Worm (Caenorhabditis elegans) whole organism, early embryonic: ENCODE measurements around the gene srz-24.

Experiments
- B0310.2 ChIP-seq: sonication (generic microtip); optimal IDR thresholded peaks from 2 replicates; lab custom pipeline; 2016; ENCODE audit warnings: mild to moderate bottlenecking, missing genetic modification characterization, missing compliant biosample characterization
- F13C5.2 ChIP-seq: sonication (generic microtip); optimal IDR thresholded peaks from 2 replicates; lab custom pipeline; 2017; ENCODE audit warnings: mild to moderate bottlenecking, missing genetic modification characterization, inconsistent platforms, missing compliant biosample characterization
- aly-1 ChIP-seq: sonication (generic microtip); optimal IDR thresholded peaks from 2 replicates; lab custom pipeline; 2016; ENCODE audit warnings: missing genetic modification characterization, missing compliant biosample characterization
- ama-1 ChIP-seq: fragments of 150-350 bp; optimal IDR thresholded peaks from 2 replicates; lab custom pipeline; 2014
- ceh-13 ChIP-seq: fragments of 200-800 bp; sonication (Bioruptor generic); optimal IDR thresholded peaks from 2 replicates; lab custom pipeline; 2018; ENCODE audit warnings: mild to moderate bottlenecking, missing genetic modification characterization, missing compliant biosample characterization
- ceh-36 ChIP-seq: sonication (generic microtip); optimal IDR thresholded peaks from 2 replicates; lab custom pipeline; 2016; ENCODE audit warnings: missing genetic modification characterization, inconsistent platforms, missing compliant biosample characterization
- ets-7 ChIP-seq: sonication (generic microtip); optimal IDR thresholded peaks from 2 replicates; lab custom pipeline; 2016; ENCODE audit warnings: missing genotype, missing genetic modification characterization, missing compliant biosample characterization
- flt-1 ChIP-seq: fragments of 200-800 bp; sonication (Bioruptor generic); IDR thresholded peaks from 2 replicates; pipeline ENCODE4 v1.3.6; 2022; ENCODE audit warnings: missing genetic modification characterization, missing compliant biosample characterization
- hmbx-1 ChIP-seq: sonication (generic microtip); optimal IDR thresholded peaks from 2 replicates; lab custom pipeline; 2016; ENCODE audit warnings: mild to moderate bottlenecking, missing genetic modification characterization, missing compliant biosample characterization
- hmg-4 ChIP-seq: fragments of 200-800 bp; sonication (Bioruptor generic); optimal IDR thresholded peaks from 2 replicates; lab custom pipeline; 2018; ENCODE audit warnings: mild to moderate bottlenecking, missing genetic modification characterization, missing compliant biosample characterization
- hnd-1 ChIP-seq: sonication (generic microtip); optimal IDR thresholded peaks from 2 replicates; lab custom pipeline; 2016; ENCODE audit warnings: missing genetic modification characterization, missing compliant biosample characterization
- pes-1 ChIP-seq: fragments of 200-800 bp; sonication (Bioruptor generic); IDR thresholded peaks from 2 replicates; pipeline ENCODE4 v1.3.6; 2022; ENCODE audit warnings: missing genetic modification reagents, missing genetic modification characterization, missing compliant biosample characterization
- scrt-1 ChIP-seq: fragments of 200-800 bp; sonication (Bioruptor generic); IDR thresholded peaks from 2 replicates; pipeline ENCODE4 v1.3.6; 2022; ENCODE audit warnings: missing genetic modification characterization, missing compliant biosample characterization
- sea-1 ChIP-seq: fragments of 200-800 bp; sonication (Bioruptor generic); conservative IDR thresholded peaks from 2 replicates; pipeline ENCODE4 v1.3.6; 2022; ENCODE audit warnings: missing genetic modification characterization, missing compliant biosample characterization
- tbx-11 ChIP-seq: fragments of 200-800 bp; sonication (Bioruptor generic); IDR thresholded peaks from 2 replicates; pipeline ENCODE4 v1.3.6; 2022; ENCODE audit warnings: missing genetic modification characterization, missing compliant biosample characterization
- tbx-37 ChIP-seq: fragments of 200-800 bp; sonication (Bioruptor generic); conservative IDR thresholded peaks from 2 replicates; pipeline ENCODE4 v1.3.6; 2022; ENCODE audit warnings: missing genetic modification reagents, missing genetic modification characterization, missing compliant biosample characterization
- tra-4 ChIP-seq: sonication (generic microtip); optimal IDR thresholded peaks from 2 replicates; lab custom pipeline; 2017; ENCODE audit warnings: missing genetic modification characterization, missing compliant biosample characterization

The srz-24 gene

ce11 chrIV:5008378-5008777, 27.5 kb upstream of the srz-24 start, which contains the start of gene srm-2:
Gene srm-2, plus strand, starts transcription at chrIV:5008678.
- TF ChIP-seq F13C5.2 (tag; lab: Kevin White, UChicago) (no peak), ceh-36 (tag; lab: Kevin White, UChicago) (no peak), ets-7 (tag; lab: Kevin White, UChicago) (no peak), tbx-37 (GFP tag; lab: Robert Waterston, UW) (no peak), pes-1 (no peak), scrt-1 (no peak), tra-4 (tag; lab: Kevin White, UChicago) (no peak), sea-1 (GFP tag; lab: Robert Waterston, UW) (no peak), hmbx-1 (tag; lab: Kevin White, UChicago) (no peak), ceh-13 (no peak), hmg-4 (no peak), hnd-1 (tag; lab: Kevin White, UChicago) (no peak), ama-1 (lab: Kevin White, UChicago) (no peak), flt-1 (GFP tag; lab: Robert Waterston, UW) (no peak), aly-1 (tag; lab: Kevin White, UChicago) (no peak), tbx-11 (GFP tag; lab: Robert Waterston, UW) (no peak), B0310.2 (tag; lab: Kevin White, UChicago) (no peak)

- no peak for TF ChIP-seq ceh-13
- no peak for TF ChIP-seq sea-1 (GFP tag; lab: Robert Waterston, UW)
- TF ChIP-seq hnd-1 (tag; lab: Kevin White, UChicago), result no peak
- TF ChIP-seq pes-1, result no peak
- TF ChIP-seq hmg-4, result no peak
- no peak for TF ChIP-seq F13C5.2 (tag; lab: Kevin White, UChicago)
- no peak for TF ChIP-seq flt-1 (GFP tag; lab: Robert Waterston, UW)
- TF ChIP-seq B0310.2 (tag; lab: Kevin White, UChicago), result no peak
- TF ChIP-seq tra-4 (tag; lab: Kevin White, UChicago), result no peak
- TF ChIP-seq ama-1 (lab: Kevin White, UChicago), result no peak
- no peak for TF ChIP-seq ets-7 (tag; lab: Kevin White, UChicago)
- no peak for TF ChIP-seq ceh-36 (tag; lab: Kevin White, UChicago)
Observed at ce11 chrIV:5005154-5005553, 24.2 kb upstream of the srz-24 start.

- TF ChIP-seq pes-1 (no peak), hmbx-1 (tag; lab: Kevin White, UChicago) (no peak), ceh-36 (tag; lab: Kevin White, UChicago) (no peak), ceh-13 (no peak), hnd-1 (tag; lab: Kevin White, UChicago) (no peak), F13C5.2 (tag; lab: Kevin White, UChicago) (no peak), tbx-11 (GFP tag; lab: Robert Waterston, UW) (no peak)
Observed at ce11 chrIV:5002448-5002847, 21.5 kb upstream of the srz-24 start, which contains the start of gene pes-1. Gene pes-1, plus strand, starts transcription at chrIV:5002748.

- TF ChIP-seq ceh-13 (no peak), flt-1 (GFP tag; lab: Robert Waterston, UW) (no peak), tbx-11 (GFP tag; lab: Robert Waterston, UW) (no peak), tbx-37 (GFP tag; lab: Robert Waterston, UW) (no peak), ets-7 (tag; lab: Kevin White, UChicago) (no peak), scrt-1 (no peak), ama-1 (lab: Kevin White, UChicago) (no peak), ceh-36 (tag; lab: Kevin White, UChicago) (no peak), hmg-4 (no peak), hmbx-1 (tag; lab: Kevin White, UChicago) (no peak), sea-1 (GFP tag; lab: Robert Waterston, UW) (no peak), tra-4 (tag; lab: Kevin White, UChicago) (no peak), F13C5.2 (tag; lab: Kevin White, UChicago) (no peak), hnd-1 (tag; lab: Kevin White, UChicago) (no peak)
Observed at ce11 chrIV:4996956-4997355, 16.0 kb upstream of the srz-24 start.

ce11 chrIV:4995842-4996241, 14.9 kb upstream of the srz-24 start, which contains the start of gene ssq-2:
Gene ssq-2, plus strand, starts transcription at chrIV:4996142.
- TF ChIP-seq flt-1 (GFP tag; lab: Robert Waterston, UW), result no peak
- no peak for TF ChIP-seq hmbx-1 (tag; lab: Kevin White, UChicago)

- no peak for TF ChIP-seq B0310.2 (tag; lab: Kevin White, UChicago)
- TF ChIP-seq sea-1 (GFP tag; lab: Robert Waterston, UW), result no peak
- no peak for TF ChIP-seq ama-1 (lab: Kevin White, UChicago)
- no peak for TF ChIP-seq scrt-1
- TF ChIP-seq hnd-1 (tag; lab: Kevin White, UChicago), result no peak
- no peak for TF ChIP-seq flt-1 (GFP tag; lab: Robert Waterston, UW)
- no peak for TF ChIP-seq tra-4 (tag; lab: Kevin White, UChicago)
- no peak for TF ChIP-seq aly-1 (tag; lab: Kevin White, UChicago)
- TF ChIP-seq hmbx-1 (tag; lab: Kevin White, UChicago), result no peak
- TF ChIP-seq ceh-13, result no peak
- no peak for TF ChIP-seq pes-1
- no peak for TF ChIP-seq hmg-4
- TF ChIP-seq ceh-36 (tag; lab: Kevin White, UChicago), result no peak
- no peak for TF ChIP-seq F13C5.2 (tag; lab: Kevin White, UChicago)
Observed at ce11 chrIV:4993128-4993527, 12.2 kb upstream of the srz-24 start.

- TF ChIP-seq hmbx-1 (tag; lab: Kevin White, UChicago) (no peak), flt-1 (GFP tag; lab: Robert Waterston, UW) (no peak), scrt-1 (no peak), F13C5.2 (tag; lab: Kevin White, UChicago) (no peak), B0310.2 (tag; lab: Kevin White, UChicago) (no peak), sea-1 (GFP tag; lab: Robert Waterston, UW) (no peak), tbx-37 (GFP tag; lab: Robert Waterston, UW) (no peak), tbx-11 (GFP tag; lab: Robert Waterston, UW) (no peak)
Observed at ce11 chrIV:4992089-4992488, 11.2 kb upstream of the srz-24 start, which contains the start of gene str-162. Gene str-162, plus strand, starts transcription at chrIV:4992389.
